Fruit fly (Drosophila melanogaster) whole organism, embryonic: ENCODE results near the gene Fmr1.

Experiments
- Abd-B ChIP-seq: fragments of 200-800 bp; sonication (Bioruptor generic); optimal IDR thresholded peaks from 2 replicates; lab custom pipeline; 2018; ENCODE audit warnings: missing biosample characterization, mild to moderate bottlenecking, missing genetic modification characterization, moderate library complexity
- BtbVII ChIP-seq: fragments of 200-800 bp; sonication (Bioruptor generic); optimal IDR thresholded peaks from 3 replicates; lab custom pipeline; 2017; ENCODE audit warnings: missing biosample characterization, mild to moderate bottlenecking, missing genetic modification characterization
- CG10959 ChIP-seq: fragments of 200-800 bp; sonication (Bioruptor generic); IDR thresholded peaks from 2 replicates; pipeline ENCODE4 v1.3.6; 2022; ENCODE audit warnings: missing biosample characterization, missing genetic modification characterization
- CG11696 ChIP-seq: fragments of 200-800 bp; sonication (Bioruptor generic); IDR thresholded peaks from 2 replicates; pipeline ENCODE4 v1.3.6; 2022; ENCODE audit warnings: missing biosample characterization, missing genetic modification characterization
- CG1233 ChIP-seq: fragments of 200-800 bp; sonication (Bioruptor generic); optimal IDR thresholded peaks from 4 replicates; lab custom pipeline; 2018; ENCODE audit warnings: missing biosample characterization, mild to moderate bottlenecking, missing genetic modification characterization
- CG13123 ChIP-seq: fragments of 200-800 bp; sonication (Bioruptor generic); optimal IDR thresholded peaks from 2 replicates; lab custom pipeline; 2016; ENCODE audit warnings: missing biosample characterization, missing genetic modification characterization
- CG14667 ChIP-seq: fragments of 200-800 bp; sonication (Bioruptor generic); IDR thresholded peaks from 2 replicates; pipeline ENCODE4 v1.3.6; 2022; ENCODE audit warnings: missing biosample characterization, missing genetic modification characterization
- CG16815 ChIP-seq: fragments of 200-800 bp; sonication (Bioruptor generic); optimal IDR thresholded peaks from 3 replicates; lab custom pipeline; 2017; ENCODE audit warnings: missing biosample characterization, mild to moderate bottlenecking, missing genetic modification characterization
- CG2678 ChIP-seq: fragments of 200-800 bp; sonication (Bioruptor generic); optimal IDR thresholded peaks from 3 replicates; lab custom pipeline; 2019; ENCODE audit warnings: missing biosample characterization, mild to moderate bottlenecking, missing genetic modification characterization, moderate library complexity
- CG32532 ChIP-seq: fragments of 200-800 bp; sonication (Bioruptor generic); IDR thresholded peaks from 2 replicates; pipeline ENCODE4 v1.3.6; 2022; ENCODE audit warnings: missing biosample characterization, missing genetic modification characterization
- CG33213 ChIP-seq: fragments of 200-800 bp; sonication (Bioruptor generic); optimal IDR thresholded peaks from 3 replicates; lab custom pipeline; 2016; ENCODE audit warnings: missing biosample characterization, missing genetic modification characterization
- CG3838 ChIP-seq: fragments of 200-800 bp; sonication (Bioruptor generic); optimal IDR thresholded peaks from 3 replicates; lab custom pipeline; 2016; ENCODE audit warnings: missing biosample characterization, missing genetic modification characterization
- CG6272 ChIP-seq: fragments of 200-800 bp; sonication (Bioruptor generic); IDR thresholded peaks from 2 replicates; pipeline ENCODE4 v1.3.6; 2022; ENCODE audit warnings: missing biosample characterization, missing genetic modification characterization
- CG6791 ChIP-seq: fragments of 200-800 bp; sonication (Bioruptor generic); IDR thresholded peaks from 3 replicates; pipeline ENCODE4 v1.3.6; 2022; ENCODE audit warnings: missing biosample characterization, missing genetic modification characterization; ENCODE audit not compliant: partially characterized antibody
- CG7928 ChIP-seq: fragments of 200-800 bp; sonication (Bioruptor generic); optimal IDR thresholded peaks from 2 replicates; lab custom pipeline; 2017; ENCODE audit warnings: missing biosample characterization, mild to moderate bottlenecking, missing genetic modification characterization
- CG9609 ChIP-seq: fragments of 200-800 bp; sonication (Bioruptor generic); optimal IDR thresholded peaks from 3 replicates; lab custom pipeline; 2016; ENCODE audit warnings: missing biosample characterization, missing genetic modification characterization
- CG9876 ChIP-seq: fragments of 200-800 bp; sonication (Bioruptor generic); optimal IDR thresholded peaks from 2 replicates; lab custom pipeline; 2016; ENCODE audit warnings: missing biosample characterization, missing genetic modification characterization
- CHES-1-like ChIP-seq: fragments of 200-800 bp; sonication (Bioruptor generic); optimal IDR thresholded peaks from 2 replicates; lab custom pipeline; 2016; ENCODE audit warnings: missing biosample characterization, missing genetic modification characterization
- CTCF ChIP-seq: fragments of 200-800 bp; sonication (Bioruptor generic); optimal IDR thresholded peaks from 2 replicates; lab custom pipeline; 2017; ENCODE audit warnings: missing biosample characterization, mild to moderate bottlenecking, missing genetic modification characterization, moderate library complexity
- Dbx ChIP-seq: fragments of 200-800 bp; sonication (Bioruptor generic); IDR thresholded peaks from 3 replicates; pipeline ENCODE4 v1.3.6; 2022; ENCODE audit warnings: missing biosample characterization, missing genetic modification characterization
- Hr51 ChIP-seq, 2 experiments: fragments of 200-800 bp; sonication (Bioruptor generic); optimal IDR thresholded peaks; 2 replicates in 1 of 2; 3 replicates in 1 of 2; lab custom pipeline; 2016 to 2018; ENCODE audit warnings: missing biosample characterization in 2 of 2, missing genetic modification characterization in 2 of 2, mild to moderate bottlenecking in 1 of 2, moderate library complexity in 1 of 2
- NC2β ChIP-seq: fragments of 200-800 bp; sonication (Bioruptor generic); optimal IDR thresholded peaks from 2 replicates; lab custom pipeline; 2016; ENCODE audit warnings: missing biosample characterization, missing genetic modification characterization
- Ptx1 ChIP-seq: fragments of 200-800 bp; sonication (Bioruptor generic); IDR thresholded peaks from 2 replicates; pipeline ENCODE4 v1.3.6; 2022; ENCODE audit warnings: missing biosample characterization, missing genetic modification characterization
- Sry-β ChIP-seq: fragments of 200-800 bp; sonication (Bioruptor generic); optimal IDR thresholded peaks from 2 replicates; lab custom pipeline; 2018; ENCODE audit warnings: missing biosample characterization, mild to moderate bottlenecking, missing genetic modification characterization, moderate library complexity
- ara ChIP-seq: fragments of 200-800 bp; sonication (Bioruptor generic); IDR thresholded peaks from 2 replicates; pipeline ENCODE4 v1.3.6; 2022; ENCODE audit warnings: missing biosample characterization, missing genetic modification characterization
- ash1 ChIP-seq: fragments of 200-800 bp; sonication (Bioruptor generic); optimal IDR thresholded peaks from 2 replicates; lab custom pipeline; 2018; ENCODE audit warnings: missing biosample characterization, mild to moderate bottlenecking, missing genetic modification characterization
- bigmax ChIP-seq: fragments of 200-800 bp; sonication (Bioruptor generic); optimal IDR thresholded peaks from 2 replicates; lab custom pipeline; 2018; ENCODE audit warnings: missing biosample characterization, mild to moderate bottlenecking, missing genetic modification characterization
- cad ChIP-seq: fragments of >200 bp; optimal IDR thresholded peaks from 2 replicates; lab custom pipeline; 2017; ENCODE audit warnings: missing biosample characterization, missing genetic modification characterization
- crol ChIP-seq: fragments of 200-800 bp; sonication (Bioruptor generic); IDR thresholded peaks from 2 replicates; pipeline ENCODE4 v1.3.6; 2022; ENCODE audit warnings: missing biosample characterization, missing genetic modification characterization
- cwo ChIP-seq: fragments of 200-800 bp; sonication (Bioruptor generic); optimal IDR thresholded peaks from 3 replicates; lab custom pipeline; 2017; ENCODE audit warnings: missing biosample characterization, missing genetic modification characterization, mild to moderate bottlenecking, moderate library complexity, missing genetic modification reagents
- da ChIP-seq: fragments of 200-800 bp; sonication (Bioruptor generic); optimal IDR thresholded peaks from 2 replicates; lab custom pipeline; 2016; ENCODE audit warnings: missing biosample characterization, missing genetic modification characterization
- ewg ChIP-seq: fragments of 200-800 bp; sonication (Bioruptor generic); optimal IDR thresholded peaks from 3 replicates; lab custom pipeline; 2017; ENCODE audit warnings: mild to moderate bottlenecking, missing biosample characterization, missing genetic modification reagents, missing genetic modification characterization
- eyg ChIP-seq: fragments of 200-800 bp; sonication (Bioruptor generic); optimal IDR thresholded peaks from 3 replicates; lab custom pipeline; 2016; ENCODE audit warnings: missing biosample characterization, missing genetic modification characterization
- ftz-f1 ChIP-seq: fragments of 200-800 bp; sonication (Bioruptor generic); optimal IDR thresholded peaks from 2 replicates; lab custom pipeline; 2016; ENCODE audit warnings: missing biosample characterization, missing genetic modification characterization
- fu2 ChIP-seq: fragments of 200-800 bp; sonication (Bioruptor generic); optimal IDR thresholded peaks from 2 replicates; lab custom pipeline; 2016; ENCODE audit warnings: missing biosample characterization, missing genetic modification characterization
- gcm2 ChIP-seq: fragments of 200-800 bp; sonication (Bioruptor generic); optimal IDR thresholded peaks from 2 replicates; lab custom pipeline; 2016; ENCODE audit warnings: missing biosample characterization, missing genetic modification characterization
- grn ChIP-seq: fragments of 200-800 bp; sonication (Bioruptor generic); optimal IDR thresholded peaks from 3 replicates; lab custom pipeline; 2017; ENCODE audit warnings: missing biosample characterization, missing genetic modification characterization
- hbn ChIP-seq: fragments of 200-800 bp; sonication (Bioruptor generic); IDR thresholded peaks from 2 replicates; pipeline ENCODE4 v1.3.6; 2022; ENCODE audit warnings: missing biosample characterization, missing genetic modification characterization; ENCODE audit not compliant: partially characterized antibody
- lab ChIP-seq: fragments of 200-800 bp; sonication (Bioruptor generic); optimal IDR thresholded peaks from 3 replicates; lab custom pipeline; 2017; ENCODE audit warnings: missing biosample characterization, missing genetic modification characterization, mild to moderate bottlenecking, moderate library complexity, missing genetic modification reagents
- mld ChIP-seq: fragments of 200-800 bp; sonication (Bioruptor generic); IDR thresholded peaks from 3 replicates; pipeline ENCODE4 v1.3.6; 2022; ENCODE audit warnings: missing biosample characterization, missing genetic modification characterization; ENCODE audit not compliant: partially characterized antibody
- nerfin-2 ChIP-seq: fragments of 200-800 bp; sonication (Bioruptor generic); IDR thresholded peaks from 2 replicates; pipeline ENCODE4 v1.3.6; 2022; ENCODE audit warnings: missing biosample characterization, missing genetic modification characterization; ENCODE audit not compliant: partially characterized antibody
- p53 ChIP-seq: fragments of 200-800 bp; sonication (Bioruptor generic); optimal IDR thresholded peaks from 2 replicates; lab custom pipeline; 2016; ENCODE audit warnings: missing biosample characterization, missing genetic modification characterization
- psq ChIP-seq: fragments of 200-800 bp; sonication (Bioruptor generic); optimal IDR thresholded peaks from 2 replicates; lab custom pipeline; 2017; ENCODE audit warnings: missing biosample characterization, missing genetic modification characterization
- repo ChIP-seq: fragments of 200-800 bp; sonication (Bioruptor generic); optimal IDR thresholded peaks from 2 replicates; lab custom pipeline; 2016; ENCODE audit warnings: missing biosample characterization, missing genetic modification characterization
- rib ChIP-seq: fragments of 200-800 bp; sonication (Bioruptor generic); IDR thresholded peaks from 2 replicates; pipeline ENCODE4 v1.3.6; 2022; ENCODE audit warnings: missing biosample characterization, missing genetic modification characterization
- row ChIP-seq: fragments of 200-800 bp; sonication (Bioruptor generic); IDR thresholded peaks from 3 replicates; pipeline ENCODE4 v1.3.6; 2022; ENCODE audit warnings: missing biosample characterization, missing genetic modification characterization
- sima ChIP-seq: fragments of 200-800 bp; sonication (Bioruptor generic); optimal IDR thresholded peaks from 2 replicates; lab custom pipeline; 2016; ENCODE audit warnings: missing biosample characterization, missing genetic modification characterization
- ssp ChIP-seq: fragments of 200-800 bp; sonication (Bioruptor generic); IDR thresholded peaks from 2 replicates; pipeline ENCODE4 v1.3.6; 2022; ENCODE audit warnings: missing biosample characterization, missing genetic modification characterization
- stc ChIP-seq: fragments of 200-800 bp; sonication (Bioruptor generic); IDR thresholded peaks from 2 replicates; pipeline ENCODE4 v1.3.6; 2022; ENCODE audit warnings: missing biosample characterization, missing genetic modification characterization
- tio ChIP-seq: fragments of 200-800 bp; sonication (Bioruptor generic); optimal IDR thresholded peaks from 2 replicates; lab custom pipeline; 2017; ENCODE audit warnings: missing biosample characterization, missing genetic modification characterization, inconsistent platforms
- tll ChIP-seq, 2 experiments: fragments of 200-800 bp in 1 of 2; fragments of >200 bp in 1 of 2; sonication (Bioruptor generic) in 1 of 2; optimal IDR thresholded peaks; 2 replicates each; lab custom pipeline; 2017 to 2019; ENCODE audit warnings: missing biosample characterization in 2 of 2, missing genetic modification characterization in 2 of 2, mild to moderate bottlenecking in 1 of 2, moderate library complexity in 1 of 2
- zfh2 ChIP-seq: fragments of 200-800 bp; sonication (Bioruptor generic); optimal IDR thresholded peaks from 2 replicates; lab custom pipeline; 2016; ENCODE audit warnings: missing biosample characterization, missing genetic modification characterization

Gene Fmr1

dm6 chr3R:10109938-10110337 is at the start of gene Fmr1 (continued):
- TF ChIP-seq CG11696, result no peak
- TF ChIP-seq NC2β (GFP tag; lab: Kevin White, UChicago), result peak; percentile 65
- peak; percentile 72 for TF ChIP-seq CHES-1-like (GFP tag; lab: Kevin White, UChicago)
- no peak for TF ChIP-seq cwo (GFP tag; lab: Kevin White, UChicago)
- TF ChIP-seq crol (GFP tag; lab: Robert Waterston, UW), result no peak
- peak; percentile 23 for TF ChIP-seq Sry-β (GFP tag; lab: Kevin White, UChicago)
- TF ChIP-seq CG6791, result no peak
- TF ChIP-seq Dbx (GFP tag; lab: Robert Waterston, UW), result peak; percentile 37; the same call in 1 of the 3 replicates
- no peak for TF ChIP-seq repo (GFP tag; lab: Kevin White, UChicago)
- peak; percentile 32 for TF ChIP-seq CG2678 (tag; lab: Kevin White, UChicago)
- no peak for TF ChIP-seq stc (GFP tag; lab: Robert Waterston, UW)
- TF ChIP-seq CG7928 (GFP tag; lab: Kevin White, UChicago), result peak; percentile 18
- TF ChIP-seq CG1233, result peak; percentile 45
- peak; percentile 9 for TF ChIP-seq CG16815
- TF ChIP-seq ftz-f1, result no peak
- TF ChIP-seq fu2 (GFP tag; lab: Kevin White, UChicago), result peak; percentile 46
- TF ChIP-seq mld (GFP tag; lab: Robert Waterston, UW), result no peak
- peak; percentile 39 for TF ChIP-seq p53 (GFP tag; lab: Kevin White, UChicago)
- peak; percentile 11 to 53 for TF ChIP-seq Hr51 (GFP tag; optimal IDR thresholded peaks at IDR 0.05; lab: Kevin White, UChicago)
- TF ChIP-seq ewg, result peak; percentile 53
- peak; percentile 29 for TF ChIP-seq CTCF (GFP tag; lab: Kevin White, UChicago)
- no peak for TF ChIP-seq rib (GFP tag; lab: Robert Waterston, UW)
- TF ChIP-seq nerfin-2 (GFP tag; lab: Robert Waterston, UW), result no peak
- TF ChIP-seq Abd-B (GFP tag; lab: Kevin White, UChicago), result no peak
- TF ChIP-seq cad (GFP tag; lab: Kevin White, UChicago), result no peak
- TF ChIP-seq CG33213 (GFP tag; lab: Kevin White, UChicago), result peak; percentile 67
- TF ChIP-seq BtbVII, result no peak
- TF ChIP-seq CG6272 (GFP tag; lab: Robert Waterston, UW), result peak; percentile 40; the same call in 1 of the 2 replicates
- no peak for TF ChIP-seq CG13123 (GFP tag; lab: Kevin White, UChicago)
- peak; percentile 49 for TF ChIP-seq CG9876 (GFP tag; lab: Kevin White, UChicago)
- peak; percentile 55; the same call in 1 of the 2 replicates for TF ChIP-seq Ptx1
- TF ChIP-seq CG3838, result no peak
- peak; percentile 11 for TF ChIP-seq bigmax (GFP tag; lab: Kevin White, UChicago)
- TF ChIP-seq ash1 (GFP tag; lab: Kevin White, UChicago), result no peak
- TF ChIP-seq psq (GFP tag; lab: Kevin White, UChicago), result peak; percentile 97
- TF ChIP-seq row (GFP tag; lab: Robert Waterston, UW), result peak; percentile 70
- TF ChIP-seq tll (GFP tag; optimal IDR thresholded peaks at IDR 0.05; lab: Kevin White, UChicago), result peak; percentile 30 to 73
- peak; percentile 70 for TF ChIP-seq grn (GFP tag; lab: Kevin White, UChicago)
- TF ChIP-seq zfh2, result peak; percentile 59
- TF ChIP-seq hbn (GFP tag; lab: Robert Waterston, UW), result no peak
- TF ChIP-seq tio (GFP tag; lab: Kevin White, UChicago), result peak; percentile 22
- no peak for TF ChIP-seq lab (GFP tag; lab: Kevin White, UChicago)
- peak; percentile 64 for TF ChIP-seq CG9609
- TF ChIP-seq ara (GFP tag; lab: Robert Waterston, UW), result no peak
- peak; percentile 45 for TF ChIP-seq da (GFP tag; lab: Kevin White, UChicago)
- TF ChIP-seq CG32532 (GFP tag; lab: Robert Waterston, UW), result peak; percentile 62
- no peak for TF ChIP-seq gcm2
- no peak for TF ChIP-seq sima (GFP tag; lab: Kevin White, UChicago)
- no peak for TF ChIP-seq ssp
- TF ChIP-seq CG14667 (GFP tag; lab: Robert Waterston, UW), result 0 out of 2 replicates have a peak, but pooled peaks have one; percentile 12
- no peak for TF ChIP-seq CG10959 (GFP tag; lab: Robert Waterston, UW)
- TF ChIP-seq eyg (GFP tag; lab: Kevin White, UChicago), result no peak
